Fruit fly (Drosophila melanogaster): Measurements from ENCODE around the gene CG33262.

DNA sequence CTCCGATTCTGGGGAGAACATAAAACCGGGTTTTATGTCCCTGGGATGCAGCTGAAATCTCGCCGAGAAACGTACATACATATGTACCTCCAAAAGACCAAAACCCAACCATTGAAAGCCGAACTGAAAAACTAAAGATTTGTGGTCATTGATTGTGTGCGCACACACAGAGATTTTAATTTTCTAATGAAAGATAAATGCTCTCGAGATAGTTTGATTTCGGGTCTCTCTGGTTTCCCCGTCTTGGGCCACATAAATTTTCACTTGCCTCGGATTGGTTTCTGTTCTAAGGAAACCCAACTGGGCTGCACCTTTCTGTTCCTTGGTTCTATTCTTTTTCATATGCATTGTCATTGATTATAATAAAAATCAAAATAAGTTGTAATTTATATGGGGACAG, 30.2 kb upstream of the CG33262 start:
- TF ChIP-seq CG14655 (GFP tag; optimal IDR thresholded peaks at IDR 0.05) = no peak
- TF ChIP-seq EcR (GFP tag; optimal IDR thresholded peaks at IDR 0.05) = no peak
- TF ChIP-seq Snoo (tag; optimal IDR thresholded peaks at IDR 0.05) = no peak
- no peak for TF ChIP-seq Ets98B (GFP tag; IDR thresholded peaks at IDR 0.05)
- TF ChIP-seq CG8301 (tag; optimal IDR thresholded peaks at IDR 0.05) = no peak
- no peak for TF ChIP-seq CG12605 (GFP tag; IDR thresholded peaks at IDR 0.05)
- TF ChIP-seq CG15710 (tag; optimal IDR thresholded peaks at IDR 0.05) = no peak
- no peak for TF ChIP-seq CG34367 (tag; optimal IDR thresholded peaks at IDR 0.05)
- no peak for TF ChIP-seq CG13204 (GFP tag; optimal IDR thresholded peaks at IDR 0.05)
- TF ChIP-seq CG32121 (GFP tag; IDR thresholded peaks at IDR 0.05) = no peak
- TF ChIP-seq Pif1A (GFP tag; optimal IDR thresholded peaks at IDR 0.05) = no peak
- TF ChIP-seq D1 (tag; optimal IDR thresholded peaks at IDR 0.05) = no peak
- no peak for TF ChIP-seq CG4496 (GFP tag; IDR thresholded peaks at IDR 0.05)
- TF ChIP-seq fd96Ca (GFP tag; IDR thresholded peaks at IDR 0.05) = no peak

All from whole organism, pupa.